Worm (Caenorhabditis elegans): ENCODE measurements around the gene ZK1248.19.

- TF ChIP-seq F13H6.1 (tag; optimal IDR thresholded peaks at IDR 0.05): no peak
- no peak for TF ChIP-seq K09A11.1 (tag; optimal IDR thresholded peaks at IDR 0.05; ENCODE audit: insufficient read depth)
- TF ChIP-seq pqm-1 (tag; optimal IDR thresholded peaks at IDR 0.05): no peak
- TF ChIP-seq fkh-10 (GFP tag; optimal IDR thresholded peaks at IDR 0.05): no peak
- TF ChIP-seq dmd-4 (tag; optimal IDR thresholded peaks at IDR 0.05; ENCODE audit: borderline replicate concordance): no peak
- no peak for TF ChIP-seq unc-55 (GFP tag; optimal IDR thresholded peaks at IDR 0.05)
- TF ChIP-seq tbx-2 (tag; optimal IDR thresholded peaks at IDR 0.05): no peak
- TF ChIP-seq nhr-11 (tag; optimal IDR thresholded peaks at IDR 0.05): no peak
Observed at ce11 chrII:5799553-5799952, 39.7 kb downstream of the ZK1248.19 start, which contains the start of gene K05F1.8.

All from whole organism, late embryonic.